Worm (Caenorhabditis elegans) whole organism, L3 larva: ENCODE measurements around the gene msp-58.

ENCODE experiments used
- lsy-12 ChIP-seq: sonication (generic microtip); optimal IDR thresholded peaks from 2 replicates; lab custom pipeline; 2016; ENCODE audit warnings: mild to moderate bottlenecking, missing genetic modification characterization, missing compliant biosample characterization
- mdl-1 ChIP-seq: fragments of 150-350 bp; optimal IDR thresholded peaks from 2 replicates; lab custom pipeline; 2014; ENCODE audit warnings: missing biosample characterization, missing genetic modification characterization
- pha-4 ChIP-seq: fragments of 150-350 bp; optimal IDR thresholded peaks from 2 replicates; lab custom pipeline; 2014; ENCODE audit warnings: missing biosample characterization, missing genetic modification reagents, missing genetic modification characterization
- pqm-1 ChIP-seq: fragments of 150-350 bp; optimal IDR thresholded peaks from 2 replicates; lab custom pipeline; 2017; ENCODE audit warnings: missing biosample characterization, missing genetic modification characterization, inconsistent platforms
- ztf-4 ChIP-seq: fragments of 150-350 bp; optimal IDR thresholded peaks from 2 replicates; lab custom pipeline; 2014; ENCODE audit warnings: missing biosample characterization, missing genetic modification characterization

DNA sequence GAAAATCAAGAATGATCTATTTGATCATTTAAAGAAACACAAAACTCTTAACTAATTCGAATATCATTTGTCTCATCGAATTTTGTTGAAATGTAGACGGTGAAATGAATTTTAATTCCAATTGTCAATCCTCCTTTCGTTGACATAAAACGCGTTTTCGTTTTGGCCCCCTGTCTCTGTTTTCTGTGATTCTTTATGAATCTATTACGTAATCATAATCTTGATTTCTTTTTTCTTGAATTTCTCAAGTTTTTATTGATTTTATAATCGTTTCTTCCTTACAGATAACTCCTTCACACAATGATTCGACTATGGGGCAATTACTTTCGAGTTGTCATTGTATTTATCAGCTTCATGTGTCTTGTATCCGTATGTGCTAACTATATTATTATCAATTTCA, 23.8 kb downstream of the msp-58 start, which contains the start of gene Y4C6B.3:
- no peak for TF ChIP-seq pqm-1 (tag; lab: Kevin White, UChicago)
- no peak for TF ChIP-seq ztf-4
- no peak for TF ChIP-seq pha-4
- no peak for TF ChIP-seq mdl-1 (tag; lab: Kevin White, UChicago)
- TF ChIP-seq lsy-12 (tag; lab: Kevin White, UChicago) = no peak
